Worm (Caenorhabditis elegans) whole organism, L4/young adult: Measurements from ENCODE around the gene B0035.22.

Experiments
- W03F9.2 ChIP-seq: fragments of 150-350 bp; optimal IDR thresholded peaks from 2 replicates; lab custom pipeline; 2014; ENCODE audit warnings: missing biosample characterization, missing genetic modification characterization
- dao-5 ChIP-seq: sonication (generic microtip); optimal IDR thresholded peaks from 2 replicates; lab custom pipeline; 2016; ENCODE audit warnings: missing genotype, missing genetic modification characterization, moderate library complexity, missing compliant biosample characterization
- him-1 ChIP-seq: sonication (generic microtip); optimal IDR thresholded peaks from 2 replicates; lab custom pipeline; 2016; ENCODE audit warnings: missing genotype, missing genetic modification reagents, missing genetic modification characterization, missing compliant biosample characterization

- TF ChIP-seq dao-5 (tag; lab: Kevin White, UChicago) (no peak), him-1 (no peak), W03F9.2 (tag; lab: Kevin White, UChicago) (no peak)
These were observed 32.3 kb downstream of the B0035.22 start for ce11 chrIV:11347275-11347674.
